Worm (Caenorhabditis elegans) whole organism, L4/young adult: ENCODE measurements around the gene F49C5.11.

ENCODE experiments used
- W03F9.2 ChIP-seq: fragments of 150-350 bp; optimal IDR thresholded peaks from 2 replicates; lab custom pipeline; 2014; ENCODE audit warnings: missing biosample characterization, missing genetic modification characterization
- him-1 ChIP-seq: sonication (generic microtip); optimal IDR thresholded peaks from 2 replicates; lab custom pipeline; 2016; ENCODE audit warnings: missing genotype, missing genetic modification reagents, missing genetic modification characterization, missing compliant biosample characterization

DNA sequence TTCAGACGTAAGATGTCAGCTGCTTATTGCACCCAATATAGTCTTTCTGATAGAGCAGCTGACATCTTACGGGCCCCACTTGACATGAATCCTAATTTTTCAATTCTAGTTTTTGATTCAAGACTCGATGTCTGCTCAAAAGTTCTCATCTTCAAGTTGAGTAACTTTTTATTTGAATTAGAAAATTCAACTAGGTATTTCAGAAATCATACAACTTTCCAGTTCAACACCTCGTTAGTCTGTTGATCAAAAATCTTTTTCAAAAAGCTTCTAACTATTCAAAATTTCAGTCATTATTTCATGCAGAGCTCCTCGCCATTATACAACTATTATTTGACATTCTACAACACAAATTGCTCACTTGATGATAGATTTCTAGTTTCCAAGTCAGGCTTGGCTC is 43.8 kb upstream of the F49C5.11 start, which contains the start of gene srh-73:
- TF ChIP-seq him-1 (tag; lab: Kevin White, UChicago), result no peak
- TF ChIP-seq W03F9.2 (tag; lab: Kevin White, UChicago), result no peak
